Worm (Caenorhabditis elegans): Measurements from ENCODE around the gene luc-7L3.

ce11 chrII:107703-108102 is 9.9 kb upstream of the luc-7L3 start:
- TF ChIP-seq fkh-10 (GFP tag; optimal IDR thresholded peaks at IDR 0.05), result no peak
- TF ChIP-seq nhr-28 (tag; optimal IDR thresholded peaks at IDR 0.05), result no peak
- no peak for TF ChIP-seq T20F7.1 (GFP tag; optimal IDR thresholded peaks at IDR 0.05)

Data from whole organism, L4 larva.